Worm (Caenorhabditis elegans) whole organism, L1 larva: ENCODE measurements around the gene skr-17.

Source experiments
- F16B12.6 ChIP-seq: fragments of 150-350 bp; optimal IDR thresholded peaks from 2 replicates; lab custom pipeline; 2014; ENCODE audit warnings: missing biosample characterization, missing genetic modification characterization
- Y116A8C.19 ChIP-seq: sonication (generic microtip); optimal IDR thresholded peaks from 2 replicates; lab custom pipeline; 2016; ENCODE audit warnings: missing compliant biosample characterization, missing genetic modification characterization, borderline replicate concordance
- aha-1 ChIP-seq: fragments of 150-350 bp; optimal IDR thresholded peaks from 2 replicates; lab custom pipeline; 2014; ENCODE audit warnings: missing biosample characterization, missing genetic modification characterization
- alr-1 ChIP-seq: fragments of 200-800 bp; sonication (Bioruptor generic); optimal IDR thresholded peaks from 2 replicates; lab custom pipeline; 2018; ENCODE audit warnings: borderline replicate concordance, mild to moderate bottlenecking, missing genetic modification characterization, missing compliant biosample characterization
- blmp-1 ChIP-seq: fragments of 150-350 bp; optimal IDR thresholded peaks from 2 replicates; lab custom pipeline; 2014; ENCODE audit warnings: missing biosample characterization, missing genetic modification characterization
- ceh-63 ChIP-seq: fragments of 200-800 bp; sonication (Bioruptor generic); optimal IDR thresholded peaks from 2 replicates; lab custom pipeline; 2018; ENCODE audit warnings: mild to moderate bottlenecking, missing genetic modification characterization, missing compliant biosample characterization
- ceh-88 ChIP-seq: fragments of 200-800 bp; sonication (Bioruptor generic); IDR thresholded peaks from 2 replicates; pipeline ENCODE4 v1.3.6; 2022; ENCODE audit warnings: missing genetic modification characterization, missing compliant biosample characterization
- ceh-90 ChIP-seq: sonication (generic microtip); optimal IDR thresholded peaks from 2 replicates; lab custom pipeline; 2016; ENCODE audit warnings: missing genetic modification characterization, missing compliant biosample characterization
- ces-1 ChIP-seq: fragments of 150-350 bp; optimal IDR thresholded peaks from 2 replicates; lab custom pipeline; 2014; ENCODE audit warnings: missing biosample characterization, missing genetic modification reagents, missing genetic modification characterization
- dpl-1 ChIP-seq, 3 experiments: fragments of 150-350 bp in 2 of 3; sonication (generic microtip) in 1 of 3; optimal IDR thresholded peaks; 2 replicates each; lab custom pipeline; 2014 to 2017; ENCODE audit warnings: missing biosample characterization in 3 of 3, missing genetic modification characterization in 3 of 3, missing genetic modification reagents in 3 of 3
- dsc-1 ChIP-seq: sonication (generic microtip); optimal IDR thresholded peaks from 2 replicates; lab custom pipeline; 2016; ENCODE audit warnings: mild to moderate bottlenecking, missing genetic modification characterization, missing compliant biosample characterization
- efl-3 ChIP-seq: fragments of 200-800 bp; sonication (Bioruptor generic); optimal IDR thresholded peaks from 2 replicates; lab custom pipeline; 2018; ENCODE audit warnings: mild to moderate bottlenecking, missing genetic modification characterization, missing compliant biosample characterization
- egl-13 ChIP-seq: sonication (generic microtip); optimal IDR thresholded peaks from 2 replicates; lab custom pipeline; 2016; ENCODE audit warnings: missing genotype, missing genetic modification reagents, missing genetic modification characterization, missing compliant biosample characterization
- egl-27 ChIP-seq, 2 experiments: fragments of 150-350 bp in 1 of 2; sonication (generic microtip); optimal IDR thresholded peaks; 3 replicates each; lab custom pipeline; 2017 to 2018; ENCODE audit warnings: missing biosample characterization in 2 of 2, missing genetic modification characterization in 2 of 2, missing genetic modification reagents in 2 of 2
- elt-3 ChIP-seq, 6 experiments: fragments of 150-350 bp in 1 of 6; sonication (generic microtip); optimal IDR thresholded peaks; 2 replicates each; lab custom pipeline; 2017 to 2018; ENCODE audit warnings: missing biosample characterization in 6 of 6, missing genetic modification characterization in 6 of 6, inconsistent platforms in 1 of 6
- ets-5 ChIP-seq: fragments of 200-800 bp; sonication (Bioruptor generic); IDR thresholded peaks from 2 replicates; pipeline ENCODE4 v1.3.6; 2022; ENCODE audit warnings: missing genetic modification characterization, missing compliant biosample characterization
- fkh-10 ChIP-seq: sonication (generic microtip); optimal IDR thresholded peaks from 2 replicates; lab custom pipeline; 2017; ENCODE audit warnings: missing biosample characterization, missing genetic modification reagents, missing genetic modification characterization
- fkh-4 ChIP-seq: sonication (generic microtip); optimal IDR thresholded peaks from 2 replicates; lab custom pipeline; 2016; ENCODE audit warnings: missing compliant biosample characterization, missing genetic modification characterization, borderline replicate concordance
- fkh-8 ChIP-seq: sonication (generic microtip); optimal IDR thresholded peaks from 2 replicates; lab custom pipeline; 2016; ENCODE audit warnings: mild to moderate bottlenecking, missing genetic modification characterization, missing compliant biosample characterization
- hlh-17 ChIP-seq: fragments of 200-800 bp; sonication (Bioruptor generic); optimal IDR thresholded peaks from 2 replicates; lab custom pipeline; 2018; ENCODE audit warnings: missing genetic modification characterization, mild to moderate bottlenecking, missing compliant biosample characterization, moderate library complexity, borderline replicate concordance
- hlh-4 ChIP-seq: sonication (generic microtip); optimal IDR thresholded peaks from 2 replicates; lab custom pipeline; 2016; ENCODE audit warnings: mild to moderate bottlenecking, missing genetic modification characterization, missing compliant biosample characterization
- hpl-2 ChIP-seq: fragments of 150-350 bp; optimal IDR thresholded peaks from 2 replicates; lab custom pipeline; 2014; ENCODE audit warnings: missing biosample characterization, missing genetic modification reagents, missing genetic modification characterization
- irx-1 ChIP-seq: sonication (generic microtip); optimal IDR thresholded peaks from 2 replicates; lab custom pipeline; 2016; ENCODE audit warnings: missing genetic modification characterization, missing compliant biosample characterization
- jun-1 ChIP-seq: fragments of 150-350 bp; optimal IDR thresholded peaks from 2 replicates; lab custom pipeline; 2014; ENCODE audit warnings: missing biosample characterization, missing genetic modification reagents, missing genetic modification characterization
- lin-13 ChIP-seq: fragments of 150-350 bp; optimal IDR thresholded peaks from 2 replicates; lab custom pipeline; 2014; ENCODE audit warnings: missing biosample characterization, missing genetic modification reagents, missing genetic modification characterization
- lin-14 ChIP-seq: fragments of 200-800 bp; sonication (Bioruptor generic); optimal IDR thresholded peaks from 2 replicates; lab custom pipeline; 2018; ENCODE audit warnings: mild to moderate bottlenecking, missing genetic modification characterization, moderate library complexity, missing compliant biosample characterization
- lin-15B ChIP-seq: fragments of 150-350 bp; sonication (generic microtip); optimal IDR thresholded peaks from 3 replicates; lab custom pipeline; 2014; ENCODE audit warnings: missing biosample characterization, missing genetic modification characterization
- lin-39 ChIP-seq: fragments of 150-350 bp; optimal IDR thresholded peaks from 2 replicates; lab custom pipeline; 2014; ENCODE audit warnings: missing biosample characterization, missing genetic modification reagents, missing genetic modification characterization
- lir-3 ChIP-seq: sonication (generic microtip); optimal IDR thresholded peaks from 2 replicates; lab custom pipeline; 2016; ENCODE audit warnings: mild to moderate bottlenecking, missing genetic modification characterization, moderate library complexity, missing compliant biosample characterization; ENCODE audit not compliant: poor library complexity
- mab-9 ChIP-seq: fragments of 200-800 bp; sonication (Bioruptor generic); IDR thresholded peaks from 2 replicates; pipeline ENCODE4 v1.3.6; 2022; ENCODE audit warnings: missing genetic modification reagents, missing genetic modification characterization, missing compliant biosample characterization
- mdl-1 ChIP-seq, 2 experiments: fragments of 150-350 bp; optimal IDR thresholded peaks; 2 replicates each; lab custom pipeline; 2014 to 2017; ENCODE audit warnings: missing biosample characterization in 2 of 2, missing genetic modification characterization in 2 of 2, inconsistent platforms in 1 of 2
- mef-2 ChIP-seq: fragments of 150-350 bp; optimal IDR thresholded peaks from 2 replicates; lab custom pipeline; 2014; ENCODE audit warnings: missing biosample characterization, missing genetic modification characterization
- nhr-12 ChIP-seq: sonication (generic microtip); optimal IDR thresholded peaks from 2 replicates; lab custom pipeline; 2017; ENCODE audit warnings: missing biosample characterization, missing genetic modification characterization
- nhr-19 ChIP-seq: fragments of 200-800 bp; sonication (Bioruptor generic); conservative IDR thresholded peaks from 2 replicates; pipeline ENCODE4 v1.3.6; 2022; ENCODE audit warnings: missing genetic modification characterization, missing compliant biosample characterization
- nhr-237 ChIP-seq: fragments of 150-350 bp; optimal IDR thresholded peaks from 2 replicates; lab custom pipeline; 2014; ENCODE audit warnings: missing biosample characterization, missing genetic modification characterization
- nhr-47 ChIP-seq: sonication (generic microtip); optimal IDR thresholded peaks from 2 replicates; lab custom pipeline; 2016; ENCODE audit warnings: mild to moderate bottlenecking, missing genetic modification characterization, moderate library complexity, missing compliant biosample characterization
- nhr-77 ChIP-seq: fragments of 150-350 bp; optimal IDR thresholded peaks from 2 replicates; lab custom pipeline; 2014; ENCODE audit warnings: missing biosample characterization, missing genetic modification characterization
- nhr-84 ChIP-seq: sonication (generic microtip); optimal IDR thresholded peaks from 2 replicates; lab custom pipeline; 2017; ENCODE audit warnings: missing biosample characterization, missing genetic modification characterization
- nhr-85 ChIP-seq: sonication (generic microtip); peaks from one replicate; lab custom pipeline; 2016; ENCODE audit warnings: missing genetic modification characterization, inconsistent platforms, missing compliant biosample characterization
- pag-3 ChIP-seq: sonication (generic microtip); optimal IDR thresholded peaks from 2 replicates; lab custom pipeline; 2017; ENCODE audit warnings: missing genetic modification characterization, mild to moderate bottlenecking, missing compliant biosample characterization, antibody characterized with exemption, borderline replicate concordance; ENCODE audit not compliant: insufficient read depth
- pqm-1 ChIP-seq: sonication (generic microtip); optimal IDR thresholded peaks from 3 replicates; lab custom pipeline; 2017; ENCODE audit warnings: missing biosample characterization, missing genetic modification characterization
- snu-23 ChIP-seq: sonication (generic microtip); optimal IDR thresholded peaks from 2 replicates; lab custom pipeline; 2016; ENCODE audit warnings: missing genetic modification characterization, missing compliant biosample characterization
- swsn-7 ChIP-seq: sonication (generic microtip); optimal IDR thresholded peaks from 2 replicates; lab custom pipeline; 2016; ENCODE audit warnings: missing genetic modification characterization, missing compliant biosample characterization
- tbx-2 ChIP-seq: sonication (generic microtip); optimal IDR thresholded peaks from 2 replicates; lab custom pipeline; 2016; ENCODE audit warnings: missing genetic modification characterization, missing compliant biosample characterization
- tlp-1 ChIP-seq: fragments of 150-350 bp; optimal IDR thresholded peaks from 2 replicates; lab custom pipeline; 2014; ENCODE audit warnings: missing biosample characterization, missing genetic modification characterization
- unc-130 ChIP-seq: fragments of 150-350 bp; optimal IDR thresholded peaks from 2 replicates; lab custom pipeline; 2017; ENCODE audit warnings: missing biosample characterization, missing genetic modification characterization, inconsistent platforms
- unc-30 ChIP-seq: sonication (generic microtip); optimal IDR thresholded peaks from 2 replicates; lab custom pipeline; 2017; ENCODE audit warnings: missing biosample characterization, missing genetic modification characterization
- unc-62 ChIP-seq: fragments of 150-350 bp; optimal IDR thresholded peaks from 2 replicates; lab custom pipeline; 2014; ENCODE audit warnings: missing biosample characterization, missing genetic modification reagents, missing genetic modification characterization
- unc-86 ChIP-seq: sonication (generic microtip); optimal IDR thresholded peaks from 2 replicates; lab custom pipeline; 2016; ENCODE audit warnings: missing genetic modification characterization, missing compliant biosample characterization
- unc-98 ChIP-seq: fragments of 200-800 bp; sonication (Bioruptor generic); IDR thresholded peaks from 2 replicates; pipeline ENCODE4 v1.3.6; 2022; ENCODE audit warnings: missing genetic modification characterization, missing compliant biosample characterization
- vab-15 ChIP-seq: sonication (generic microtip); optimal IDR thresholded peaks from 2 replicates; lab custom pipeline; 2017; ENCODE audit warnings: missing genotype, mild to moderate bottlenecking, missing genetic modification characterization, missing compliant biosample characterization
- ztf-11 ChIP-seq, 2 experiments: sonication (generic microtip); optimal IDR thresholded peaks; 2 replicates each; lab custom pipeline; 2016 to 2017; ENCODE audit warnings: missing genetic modification characterization in 2 of 2, missing biosample characterization in 1 of 2, missing compliant biosample characterization in 1 of 2

Gene skr-17

ce11 chrII:7808950-7809349 is 25.6 kb downstream of the skr-17 start:
- TF ChIP-seq hlh-17 (GFP tag; lab: Kevin White, UChicago) (no peak), dsc-1 (no peak), vab-15 (tag; lab: Kevin White, UChicago) (no peak), nhr-85 (tag; lab: Kevin White, UChicago) (peak; percentile 86), lin-15B (tag; lab: Kevin White, UChicago) (no peak), mef-2 (tag; lab: Kevin White, UChicago) (no peak), dpl-1 (GFP tag; optimal IDR thresholded peaks at IDR 0.05; lab: Kevin White, UChicago) (no peak), fkh-10 (GFP tag; lab: Kevin White, UChicago) (no peak), snu-23 (GFP tag; lab: Kevin White, UChicago) (peak; percentile 45), egl-13 (tag; lab: Kevin White, UChicago) (no peak), lir-3 (tag; lab: Kevin White, UChicago) (no peak), elt-3 (tag; optimal IDR thresholded peaks at IDR 0.05; lab: Kevin White, UChicago) (peak in 1 of 6 experiments; percentile 4), nhr-77 (tag; lab: Kevin White, UChicago) (no peak), ceh-63 (GFP tag; lab: Kevin White, UChicago) (no peak), ets-5 (GFP tag; lab: Robert Waterston, UW) (no peak), pqm-1 (peak; percentile 38), ceh-88 (GFP tag; lab: Robert Waterston, UW) (no peak), lin-14 (GFP tag; lab: Kevin White, UChicago) (peak; percentile 78), Y116A8C.19 (no peak), ceh-90 (tag; lab: Kevin White, UChicago) (no peak), unc-98 (GFP tag; lab: Robert Waterston, UW) (no peak), tbx-2 (tag; lab: Kevin White, UChicago) (peak; percentile 7), ces-1 (GFP tag; lab: Kevin White, UChicago) (no peak), nhr-19 (peak; percentile 58), egl-27 (tag; optimal IDR thresholded peaks at IDR 0.05; lab: Kevin White, UChicago) (no peak), unc-30 (tag; lab: Kevin White, UChicago) (no peak), nhr-84 (no peak), swsn-7 (tag; lab: Kevin White, UChicago) (peak; percentile 40), F16B12.6 (no peak), unc-130 (tag; lab: Kevin White, UChicago) (no peak), ztf-11 (tag; optimal IDR thresholded peaks at IDR 0.05; lab: Kevin White, UChicago) (no peak), efl-3 (GFP tag; lab: Kevin White, UChicago) (no peak), pag-3 (tag; lab: Kevin White, UChicago) (no peak), fkh-4 (tag; lab: Kevin White, UChicago) (no peak), irx-1 (peak; percentile 13), lin-39 (tag; lab: Kevin White, UChicago) (no peak), alr-1 (no peak), aha-1 (tag; lab: Kevin White, UChicago) (no peak), unc-86 (no peak), mab-9 (no peak), jun-1 (no peak), nhr-47 (tag; lab: Kevin White, UChicago) (peak; percentile 36), unc-62 (no peak), fkh-8 (tag; lab: Kevin White, UChicago) (no peak), hlh-4 (tag; lab: Kevin White, UChicago) (no peak), nhr-12 (tag; lab: Kevin White, UChicago) (no peak), mdl-1 (tag; optimal IDR thresholded peaks at IDR 0.05; lab: Kevin White, UChicago) (peak in 1 of 2 experiments; percentile 39), nhr-237 (tag; lab: Kevin White, UChicago) (no peak), lin-13 (GFP tag; lab: Kevin White, UChicago) (no peak), blmp-1 (tag; lab: Kevin White, UChicago) (peak; percentile 57), hpl-2 (GFP tag; lab: Kevin White, UChicago) (no peak), tlp-1 (peak; percentile 25)
